Fruit fly (Drosophila melanogaster): ENCODE measurements around the gene fd19B.
A peak's percentile ranks its signal among the peaks of the same experiment; 100 is the strongest.
"Not testable (repeated sequence)": the region's sequence is repeated elsewhere in the genome, so short reads cannot be mapped to it uniquely, and the experiment has no call there.

Gene fd19B

dm6 chrX:20104987-20105386, 12.8 kb upstream of the fd19B start:
- TF ChIP-seq brk (GFP tag; optimal IDR thresholded peaks at IDR 0.05): no peak
- TF ChIP-seq HLH106 (tag; optimal IDR thresholded peaks at IDR 0.05): no peak
- no peak for TF ChIP-seq h (GFP tag; optimal IDR thresholded peaks at IDR 0.05)
- no peak for TF ChIP-seq usp (GFP tag; optimal IDR thresholded peaks at IDR 0.05)
- TF ChIP-seq lola (GFP tag; optimal IDR thresholded peaks at IDR 0.05): no peak
- no peak for TF ChIP-seq Hr78 (GFP tag; optimal IDR thresholded peaks at IDR 0.05)
- TF ChIP-seq fru (GFP tag; optimal IDR thresholded peaks at IDR 0.05): no peak
- no peak for TF ChIP-seq dl (GFP tag; optimal IDR thresholded peaks at IDR 0.05; ENCODE audit: insufficient read depth in 1 of 2, partially characterized antibody in 2 of 2)
- TF ChIP-seq Rel (GFP tag; optimal IDR thresholded peaks at IDR 0.05): no peak
- TF ChIP-seq Rel (tag; optimal IDR thresholded peaks at IDR 0.05): no peak
- no peak for TF ChIP-seq dmrt93B (GFP tag; optimal IDR thresholded peaks at IDR 0.05)
- TF ChIP-seq Sp1 (GFP tag; optimal IDR thresholded peaks at IDR 0.05): no peak
- TF ChIP-seq jim (GFP tag; optimal IDR thresholded peaks at IDR 0.05): no peak
- no peak for TF ChIP-seq rgr (GFP tag; optimal IDR thresholded peaks at IDR 0.05)

dm6 chrX:20096374-20096773, 4.2 kb upstream of the fd19B start, which contains the start of gene CG42581:
CG42581 (minus strand) TSS chrX:20096474.
- TF ChIP-seq Myc (optimal IDR thresholded peaks at IDR 0.05); Hr83 (GFP tag; optimal IDR thresholded peaks at IDR 0.05; ENCODE audit: poor library complexity, severe bottlenecking); Jra (GFP tag; optimal IDR thresholded peaks at IDR 0.05): not testable (repeated sequence)

- TF ChIP-seq fru (GFP tag; optimal IDR thresholded peaks at IDR 0.05); Jra (GFP tag; optimal IDR thresholded peaks at IDR 0.05); Hr83 (GFP tag; optimal IDR thresholded peaks at IDR 0.05; ENCODE audit: poor library complexity, severe bottlenecking): not testable (repeated sequence)
Measured at dm6 chrX:20094098-20094497, 1.9 kb upstream of the fd19B start, which contains the start of gene Or19b. Or19b (plus strand) TSS chrX:20094398.

dm6 chrX:20083762-20084161, 8.4 kb downstream of the fd19B start:
- TF ChIP-seq usp (GFP tag; optimal IDR thresholded peaks at IDR 0.05) (no peak), Rel (GFP tag; optimal IDR thresholded peaks at IDR 0.05) (no peak), Rel (tag; optimal IDR thresholded peaks at IDR 0.05) (no peak), sv (GFP tag; optimal IDR thresholded peaks at IDR 0.05) (no peak)

dm6 chrX:20067017-20067416, 25.2 kb downstream of the fd19B start:
- TF ChIP-seq N (GFP tag; optimal IDR thresholded peaks at IDR 0.05) (no peak), br (GFP tag; optimal IDR thresholded peaks at IDR 0.05) (no peak), Hr83 (GFP tag; optimal IDR thresholded peaks at IDR 0.05; ENCODE audit: poor library complexity, severe bottlenecking) (no peak), Abd-B (GFP tag; optimal IDR thresholded peaks at IDR 0.05) (no peak), dmrt93B (GFP tag; optimal IDR thresholded peaks at IDR 0.05) (no peak), Dfd (GFP tag; optimal IDR thresholded peaks at IDR 0.05) (peak; percentile 38)

- no peak for TF ChIP-seq foxo (GFP tag; optimal IDR thresholded peaks at IDR 0.05)
- TF ChIP-seq CG9705 (GFP tag; optimal IDR thresholded peaks at IDR 0.05): no peak
- no peak for TF ChIP-seq psq (GFP tag; optimal IDR thresholded peaks at IDR 0.05)
- no peak for TF ChIP-seq Rel (GFP tag; optimal IDR thresholded peaks at IDR 0.05)
- no peak for TF ChIP-seq Rel (tag; optimal IDR thresholded peaks at IDR 0.05)
- no peak for TF ChIP-seq tai (GFP tag; optimal IDR thresholded peaks at IDR 0.05)
- TF ChIP-seq OdsH (GFP tag; optimal IDR thresholded peaks at IDR 0.05): no peak
- TF ChIP-seq Dfd (GFP tag; optimal IDR thresholded peaks at IDR 0.05): no peak
Measured at dm6 chrX:20062576-20062975, 29.6 kb downstream of the fd19B start, which contains the start of gene Dop2R. Dop2R (minus strand) TSS chrX:20062706.

- TF ChIP-seq Myc (optimal IDR thresholded peaks at IDR 0.05): no peak
- no peak for TF ChIP-seq Sp1 (GFP tag; optimal IDR thresholded peaks at IDR 0.05)
Measured at dm6 chrX:20050994-20051393, 41.2 kb downstream of the fd19B start, which contains the start of gene CG9570. CG9570 (plus strand) TSS chrX:20051294.

Data from whole organism, wandering third instar larva.